Worm (Caenorhabditis elegans) whole organism, dauer: ENCODE results near the gene cpi-2.

Experiments
- unc-62 ChIP-seq: sonication (generic microtip); optimal IDR thresholded peaks from 2 replicates; lab custom pipeline; 2017; ENCODE audit warnings: missing biosample characterization, missing genetic modification reagents, missing genetic modification characterization

The cpi-2 gene

ce11 chrV:6043275-6044271, at the start of gene cpi-2:
Gene cpi-2 (plus strand): TSS chrV:6044062.
- no peak for TF ChIP-seq unc-62 (GFP tag; lab: Kevin White, UChicago)

- no peak for TF ChIP-seq unc-62 (GFP tag; lab: Kevin White, UChicago)
Observed at ce11 chrV:5995598-5995997, 48.3 kb upstream of the cpi-2 start.

ce11 chrV:5996114-5996513, 47.7 kb upstream of the cpi-2 start, which contains the start of gene cpg-4:
Gene cpg-4 (plus strand): TSS chrV:5996416.
- TF ChIP-seq unc-62 (GFP tag; lab: Kevin White, UChicago), result no peak

- TF ChIP-seq unc-62 (GFP tag; lab: Kevin White, UChicago), result no peak
Observed at ce11 chrV:6000368-6000802, 43.5 kb upstream of the cpi-2 start.

ce11 chrV:6003301-6003700, 40.6 kb upstream of the cpi-2 start, which contains the start of gene fos-1:
Gene fos-1 (plus strand): TSS chrV:6003601.
- TF ChIP-seq unc-62 (GFP tag; lab: Kevin White, UChicago), result no peak

ce11 chrV:6007927-6008326, 35.9 kb upstream of the cpi-2 start:
- TF ChIP-seq unc-62 (GFP tag; lab: Kevin White, UChicago), result no peak

ce11 chrV:6010642-6011041, 33.2 kb upstream of the cpi-2 start:
- TF ChIP-seq unc-62 (GFP tag; lab: Kevin White, UChicago), result no peak

ce11 chrV:6012401-6012800, 31.5 kb upstream of the cpi-2 start:
- TF ChIP-seq unc-62 (GFP tag; lab: Kevin White, UChicago), result no peak

ce11 chrV:6015546-6016089, 28.2 kb upstream of the cpi-2 start:
- TF ChIP-seq unc-62 (GFP tag; lab: Kevin White, UChicago), result no peak

ce11 chrV:6016097-6016496, 27.8 kb upstream of the cpi-2 start:
- TF ChIP-seq unc-62 (GFP tag; lab: Kevin White, UChicago), result no peak

- no peak for TF ChIP-seq unc-62 (GFP tag; lab: Kevin White, UChicago)
Observed at ce11 chrV:6017630-6018029, 26.2 kb upstream of the cpi-2 start, which contains the start of the genes rpt-2 and aps-1. Gene rpt-2 (minus strand): TSS chrV:6017669. Gene aps-1 (plus strand): TSS chrV:6017970.

- TF ChIP-seq unc-62 (GFP tag; lab: Kevin White, UChicago), result no peak
Observed at ce11 chrV:6018944-6019450, 24.9 kb upstream of the cpi-2 start, which contains the start of gene picc-1. Gene picc-1 (plus strand): TSS chrV:6018994.

ce11 chrV:6022076-6022475, 21.8 kb upstream of the cpi-2 start:
- no peak for TF ChIP-seq unc-62 (GFP tag; lab: Kevin White, UChicago)

ce11 chrV:6030559-6030975, 13.3 kb upstream of the cpi-2 start:
- no peak for TF ChIP-seq unc-62 (GFP tag; lab: Kevin White, UChicago)

ce11 chrV:6031585-6031984, 12.3 kb upstream of the cpi-2 start:
- TF ChIP-seq unc-62 (GFP tag; lab: Kevin White, UChicago), result no peak

- no peak for TF ChIP-seq unc-62 (GFP tag; lab: Kevin White, UChicago)
Observed at ce11 chrV:6033512-6033911, 10.3 kb upstream of the cpi-2 start.
